Worm (Caenorhabditis elegans) whole organism, L1 larva: ENCODE results near the gene ZC449.4.

Source experiments
- Y116A8C.19 ChIP-seq: sonication (generic microtip); optimal IDR thresholded peaks from 2 replicates; lab custom pipeline; 2016; ENCODE audit warnings: missing compliant biosample characterization, missing genetic modification characterization, borderline replicate concordance
- aha-1 ChIP-seq: fragments of 150-350 bp; optimal IDR thresholded peaks from 2 replicates; lab custom pipeline; 2014; ENCODE audit warnings: missing biosample characterization, missing genetic modification characterization
- ama-1 ChIP-seq: fragments of 150-350 bp; optimal IDR thresholded peaks from 2 replicates; lab custom pipeline; 2014
- ces-1 ChIP-seq: fragments of 150-350 bp; optimal IDR thresholded peaks from 2 replicates; lab custom pipeline; 2014; ENCODE audit warnings: missing biosample characterization, missing genetic modification reagents, missing genetic modification characterization
- fkh-10 ChIP-seq: sonication (generic microtip); optimal IDR thresholded peaks from 2 replicates; lab custom pipeline; 2017; ENCODE audit warnings: missing biosample characterization, missing genetic modification reagents, missing genetic modification characterization
- nhr-12 ChIP-seq: sonication (generic microtip); optimal IDR thresholded peaks from 2 replicates; lab custom pipeline; 2017; ENCODE audit warnings: missing biosample characterization, missing genetic modification characterization
- nhr-28 ChIP-seq: fragments of 150-350 bp; optimal IDR thresholded peaks from 2 replicates; lab custom pipeline; 2014; ENCODE audit warnings: missing biosample characterization, missing genetic modification characterization
- rnt-1 ChIP-seq: sonication (generic microtip); optimal IDR thresholded peaks from 2 replicates; lab custom pipeline; 2016; ENCODE audit warnings: mild to moderate bottlenecking, missing genetic modification characterization, moderate library complexity, missing compliant biosample characterization
- unc-62 ChIP-seq: fragments of 150-350 bp; optimal IDR thresholded peaks from 2 replicates; lab custom pipeline; 2014; ENCODE audit warnings: missing biosample characterization, missing genetic modification reagents, missing genetic modification characterization
- zag-1 ChIP-seq: fragments of 150-350 bp; optimal IDR thresholded peaks from 2 replicates; lab custom pipeline; 2014; ENCODE audit warnings: missing biosample characterization, missing genetic modification characterization

- no peak for TF ChIP-seq ces-1 (GFP tag; lab: Kevin White, UChicago)
- no peak for TF ChIP-seq aha-1 (tag; lab: Kevin White, UChicago)
- TF ChIP-seq rnt-1: no peak
- no peak for TF ChIP-seq ama-1 (lab: Kevin White, UChicago)
- no peak for TF ChIP-seq Y116A8C.19 (tag; lab: Kevin White, UChicago)
- TF ChIP-seq unc-62 (GFP tag; lab: Kevin White, UChicago): no peak
- no peak for TF ChIP-seq nhr-12 (tag; lab: Kevin White, UChicago)
- no peak for TF ChIP-seq zag-1 (tag; lab: Kevin White, UChicago)
- TF ChIP-seq nhr-28 (tag; lab: Kevin White, UChicago): no peak
- TF ChIP-seq fkh-10 (GFP tag; lab: Kevin White, UChicago): no peak
Measured at ce11 chrX:5079297-5079696, 45.5 kb upstream of the ZC449.4 start.
